Fruit fly (Drosophila melanogaster): ENCODE data around the gene CG12213.

- TF ChIP-seq CG8478 (optimal IDR thresholded peaks at IDR 0.05), result no peak
- no peak for TF ChIP-seq CTCF (optimal IDR thresholded peaks at IDR 0.05)
Observed at dm6 chr3R:11984862-11985261, 17.4 kb upstream of the CG12213 start.

Data from S2 (cell line).